Fruit fly (Drosophila melanogaster): ENCODE results near the gene CG8149.
A peak's percentile ranks its signal among the peaks of the same experiment; 100 is the strongest.

- TF ChIP-seq pdm3 (GFP tag; optimal IDR thresholded peaks at IDR 0.05), result no peak
- no peak for TF ChIP-seq Sox15 (GFP tag; optimal IDR thresholded peaks at IDR 0.05)
- TF ChIP-seq CG10669 (GFP tag; optimal IDR thresholded peaks at IDR 0.05), result no peak
- peak; percentile 50 for TF ChIP-seq svp (GFP tag)
- TF ChIP-seq Blimp-1 (GFP tag; optimal IDR thresholded peaks at IDR 0.05), result no peak
- no peak for TF ChIP-seq vri (GFP tag; optimal IDR thresholded peaks at IDR 0.05)
These were observed 25.0 kb downstream of the CG8149 start for dm6 chr3R:9529387-9529897.

All from whole organism, prepupa.